Fruit fly (Drosophila melanogaster) whole organism, embryonic: Measurements from ENCODE around the gene TfIIFbeta.

Source experiments
- Ada2b ChIP-seq: fragments of 200-800 bp; sonication (Bioruptor generic); IDR thresholded peaks from 2 replicates; pipeline ENCODE4 v1.3.6; 2022; ENCODE audit warnings: missing biosample characterization, missing genetic modification characterization
- knrl ChIP-seq: fragments of 200-800 bp; sonication (Bioruptor generic); IDR thresholded peaks from 3 replicates; pipeline ENCODE4 v1.3.6; 2022; ENCODE audit warnings: missing biosample characterization, missing genetic modification characterization; ENCODE audit not compliant: partially characterized antibody

DNA sequence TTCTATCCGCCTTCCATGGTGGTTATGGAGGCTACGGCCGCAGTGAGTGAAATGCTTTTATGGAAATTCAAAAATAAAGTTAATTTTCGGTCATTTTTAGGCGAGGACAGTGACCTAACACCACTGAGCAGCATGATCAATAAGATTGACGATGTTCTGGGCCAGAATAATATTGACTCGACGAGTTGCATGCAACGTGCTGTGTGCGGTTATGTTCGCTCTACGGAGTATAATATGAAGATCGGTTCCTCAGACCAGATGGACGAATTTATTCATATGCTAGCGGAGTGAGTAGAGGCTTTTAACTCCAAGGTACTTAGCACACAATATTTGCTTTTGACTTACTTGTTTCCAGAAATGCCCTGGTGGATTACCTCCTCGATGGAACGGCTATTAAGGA, 12.6 kb upstream of the TfIIFbeta start:
- no peak for TF ChIP-seq knrl (GFP tag; lab: Robert Waterston, UW)
- TF ChIP-seq Ada2b (GFP tag; lab: Robert Waterston, UW): no peak
